Worm (Caenorhabditis elegans): ENCODE measurements around the gene pdzd-8.

Gene pdzd-8

ce11 chrIV:9032550-9032949, 57.2 kb downstream of the pdzd-8 start, which contains the start of gene C53D6.6:
C53D6.6 (minus strand) TSS chrIV:9032667.
- TF ChIP-seq mep-1 (tag; optimal IDR thresholded peaks at IDR 0.05) = peak; percentile 3
- TF ChIP-seq hlh-1 (tag; optimal IDR thresholded peaks at IDR 0.05) = peak; percentile 32
- TF ChIP-seq pha-4 (tag; optimal IDR thresholded peaks at IDR 0.05) = peak; percentile 56
- no peak for TF ChIP-seq nhr-12 (tag; optimal IDR thresholded peaks at IDR 0.05)

Data from whole organism, mixed stage, embryonic.